Fruit fly (Drosophila melanogaster): Measurements from ENCODE around the gene jar.

Gene jar

DNA sequence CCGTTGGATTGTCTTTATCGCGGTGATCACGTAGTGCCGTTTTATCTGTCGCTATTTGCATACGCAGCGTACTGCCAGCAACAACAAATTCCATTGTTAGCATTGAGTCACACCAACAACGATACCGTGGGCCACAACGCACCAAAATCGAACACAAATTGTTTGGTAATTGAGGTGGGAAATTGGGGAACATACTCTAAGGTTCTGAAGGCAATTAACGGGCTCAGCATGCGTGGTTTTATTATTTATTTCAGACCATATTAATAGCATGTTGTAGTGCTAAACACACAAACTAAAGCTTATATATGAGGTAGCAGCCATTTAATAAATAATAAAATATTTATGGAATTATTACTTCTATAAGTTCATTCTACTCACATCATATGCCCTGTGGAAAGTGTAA lies 27.5 kb upstream of the jar start (continued):
- TF ChIP-seq CG13624 (GFP tag; optimal IDR thresholded peaks at IDR 0.05) (peak; percentile 2), Spps (tag; optimal IDR thresholded peaks at IDR 0.05) (no peak), CG3407 (GFP tag; optimal IDR thresholded peaks at IDR 0.05) (peak; percentile 22), CG33213 (GFP tag; optimal IDR thresholded peaks at IDR 0.05) (no peak), Mad (GFP tag; optimal IDR thresholded peaks at IDR 0.05) (no peak), chif (GFP tag; optimal IDR thresholded peaks at IDR 0.05) (no peak), hb (GFP tag; IDR thresholded peaks at IDR 0.05; ENCODE audit: partially characterized antibody) (no peak), CG4617 (GFP tag; optimal IDR thresholded peaks at IDR 0.05; ENCODE audit: borderline replicate concordance) (no peak), oc (tag; optimal IDR thresholded peaks at IDR 0.05) (no peak), slp2 (GFP tag; optimal IDR thresholded peaks at IDR 0.05) (no peak), CG33557 (GFP tag; optimal IDR thresholded peaks at IDR 0.05) (no peak), cwo (GFP tag; optimal IDR thresholded peaks at IDR 0.05) (no peak), Hmr (GFP tag; optimal IDR thresholded peaks at IDR 0.05) (peak; percentile 26), CG2129 (GFP tag; IDR thresholded peaks at IDR 0.05; ENCODE audit: partially characterized antibody) (no peak), CG17802 (tag; optimal IDR thresholded peaks at IDR 0.05) (no peak), sens (GFP tag) (peak; percentile 86), Ets97D (GFP tag; optimal IDR thresholded peaks at IDR 0.05) (no peak), cg (GFP tag; optimal IDR thresholded peaks at IDR 0.05) (no peak), CG14667 (GFP tag; IDR thresholded peaks at IDR 0.05) (no peak), insv (GFP tag; optimal IDR thresholded peaks at IDR 0.05) (no peak), CG10462 (GFP tag; optimal IDR thresholded peaks at IDR 0.05) (no peak), lab (GFP tag; optimal IDR thresholded peaks at IDR 0.05) (peak; percentile 54), Hand (GFP tag; optimal IDR thresholded peaks at IDR 0.05) (no peak), B-H1 (GFP tag; IDR thresholded peaks at IDR 0.05) (no peak), pzg (GFP tag; optimal IDR thresholded peaks at IDR 0.05) (no peak), CG16813 (GFP tag; IDR thresholded peaks at IDR 0.05; ENCODE audit: partially characterized antibody) (no peak), Elba2 (GFP tag; optimal IDR thresholded peaks at IDR 0.05) (no peak), dysf (GFP tag; IDR thresholded peaks at IDR 0.05) (no peak), corto (GFP tag; optimal IDR thresholded peaks at IDR 0.05) (no peak), Xbp1 (GFP tag; optimal IDR thresholded peaks at IDR 0.05) (peak; percentile 1), Fer3 (tag; optimal IDR thresholded peaks at IDR 0.05) (no peak), tll (GFP tag; optimal IDR thresholded peaks at IDR 0.05) (no peak), CG18011 (GFP tag; optimal IDR thresholded peaks at IDR 0.05) (no peak), dan (GFP tag; IDR thresholded peaks at IDR 0.05) (no peak), Chrac-16 (GFP tag; optimal IDR thresholded peaks at IDR 0.05) (no peak), CG34224 (GFP tag; IDR thresholded peaks at IDR 0.05; ENCODE audit: partially characterized antibody) (no peak), psq (GFP tag; optimal IDR thresholded peaks at IDR 0.05) (no peak), CG18262 (tag; optimal IDR thresholded peaks at IDR 0.05) (peak; percentile 54), NfI (GFP tag; optimal IDR thresholded peaks at IDR 0.05) (no peak), Bgb (GFP tag; IDR thresholded peaks at IDR 0.05; ENCODE audit: partially characterized antibody) (no peak), CG13775 (GFP tag; optimal IDR thresholded peaks at IDR 0.05) (no peak), aop (GFP tag; IDR thresholded peaks at IDR 0.05) (no peak), Side (GFP tag; optimal IDR thresholded peaks at IDR 0.05) (no peak), CG32772 (GFP tag; IDR thresholded peaks at IDR 0.05) (no peak), CG9876 (GFP tag; optimal IDR thresholded peaks at IDR 0.05) (no peak), fd3F (GFP tag; optimal IDR thresholded peaks at IDR 0.05) (no peak), peb (GFP tag; IDR thresholded peaks at IDR 0.05) (no peak), repo (GFP tag; optimal IDR thresholded peaks at IDR 0.05) (no peak), nmo (GFP tag; optimal IDR thresholded peaks at IDR 0.05) (peak; percentile 24), CG2202 (tag; optimal IDR thresholded peaks at IDR 0.05) (no peak), B-H2 (GFP tag; optimal IDR thresholded peaks at IDR 0.05) (no peak)

All from whole organism, embryonic.